Fruit fly (Drosophila melanogaster) whole organism, prepupa: ENCODE results near the gene Alr.

Experiments used
- CG10631 ChIP-seq: fragments of 200-800 bp; sonication (Bioruptor generic); optimal IDR thresholded peaks from 2 replicates; lab custom pipeline; 2016; ENCODE audit warnings: missing biosample characterization, missing genetic modification characterization
- CG3032 ChIP-seq: fragments of 200-800 bp; optimal IDR thresholded peaks from 2 replicates; lab custom pipeline; 2019; ENCODE audit warnings: missing biosample characterization, mild to moderate bottlenecking, missing genetic modification characterization, moderate library complexity
- CG6276 ChIP-seq: fragments of 200-800 bp; sonication (Bioruptor generic); optimal IDR thresholded peaks from 2 replicates; lab custom pipeline; 2017; ENCODE audit warnings: missing biosample characterization, mild to moderate bottlenecking, missing genetic modification characterization
- Eip78C ChIP-seq: fragments of 200-800 bp; sonication (Bioruptor generic); peaks from one replicate; lab custom pipeline; 2016; ENCODE audit warnings: missing biosample characterization, missing genetic modification characterization
- Hr39 ChIP-seq: fragments of 200-800 bp; sonication (Bioruptor generic); optimal IDR thresholded peaks from 2 replicates; lab custom pipeline; 2016; ENCODE audit warnings: missing biosample characterization, missing genetic modification characterization
- Met ChIP-seq: fragments of 200-800 bp; sonication (Bioruptor generic); optimal IDR thresholded peaks from 3 replicates; lab custom pipeline; 2016; ENCODE audit warnings: missing biosample characterization, missing genetic modification characterization
- Sox102F ChIP-seq: fragments of 200-800 bp; sonication (Bioruptor generic); optimal IDR thresholded peaks from 2 replicates; lab custom pipeline; 2016; ENCODE audit warnings: missing biosample characterization, mild to moderate bottlenecking, missing genetic modification characterization
- Sox14 ChIP-seq: fragments of 200-800 bp; sonication (Bioruptor generic); optimal IDR thresholded peaks from 3 replicates; lab custom pipeline; 2016; ENCODE audit warnings: missing biosample characterization, missing genetic modification characterization
- pdm3 ChIP-seq: fragments of 200-800 bp; sonication (Bioruptor generic); optimal IDR thresholded peaks from 3 replicates; lab custom pipeline; 2016; ENCODE audit warnings: missing biosample characterization, missing genetic modification characterization

dm6 chrX:19792572-19792971 lies 44.5 kb downstream of the Alr start:
- TF ChIP-seq Sox102F (no peak), Eip78C (GFP tag; lab: Kevin White, UChicago) (no peak), pdm3 (GFP tag; lab: Kevin White, UChicago) (no peak), Sox14 (GFP tag; lab: Kevin White, UChicago) (no peak), CG10631 (GFP tag; lab: Kevin White, UChicago) (no peak), Hr39 (no peak), Met (GFP tag; lab: Kevin White, UChicago) (no peak), CG6276 (no peak), CG3032 (tag; lab: Kevin White, UChicago) (no peak)
